Fruit fly (Drosophila melanogaster): ENCODE data around the gene Hexim.

DNA sequence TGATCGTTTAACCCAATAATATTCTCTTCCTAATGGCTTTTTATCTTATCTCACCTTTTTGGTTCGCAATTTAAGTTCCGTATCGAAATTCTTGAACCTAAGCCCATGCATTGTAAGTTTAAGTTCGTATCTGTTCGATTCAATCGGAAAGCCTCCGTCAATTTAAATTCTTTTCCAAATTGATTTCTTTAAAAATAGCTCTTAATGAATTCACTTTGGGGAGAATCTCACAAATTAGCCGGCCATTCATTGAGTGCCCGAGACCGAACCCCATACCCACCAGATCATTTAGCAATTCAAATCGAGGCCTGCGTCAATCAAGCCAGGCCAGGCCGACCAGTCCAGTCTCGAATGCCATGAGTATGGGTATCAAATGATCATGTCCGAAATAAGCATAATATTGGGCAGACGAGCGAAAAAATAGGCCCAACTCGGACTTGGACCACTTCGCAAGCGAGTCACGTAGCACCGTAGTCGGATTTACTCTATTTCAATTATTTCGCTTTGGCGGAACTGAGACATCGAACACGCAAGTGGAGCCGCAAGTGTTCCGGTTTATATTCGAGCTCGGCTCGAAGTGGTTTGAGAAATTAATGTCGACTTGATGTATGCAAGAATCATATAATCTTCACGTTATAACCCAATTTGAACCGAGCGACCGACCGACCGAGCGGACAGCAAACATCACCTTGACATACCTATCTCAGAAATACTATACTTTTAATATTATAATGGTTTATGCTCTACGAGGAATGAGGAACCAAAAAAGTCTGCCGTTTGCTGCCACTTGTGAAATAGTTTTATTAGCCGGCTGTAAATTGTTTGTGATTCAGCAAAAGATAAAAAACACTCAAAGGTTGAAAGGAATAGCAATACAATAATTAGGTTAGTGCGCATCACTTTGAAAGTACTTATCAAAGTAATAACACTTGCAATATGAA lies 48.7 kb downstream of the Hexim start:
- TF ChIP-seq Hr96 (GFP tag; optimal IDR thresholded peaks at IDR 0.05): no peak
- TF ChIP-seq toe (GFP tag; optimal IDR thresholded peaks at IDR 0.05): no peak
- no peak for TF ChIP-seq pad (GFP tag; optimal IDR thresholded peaks at IDR 0.05)
- TF ChIP-seq CG7045 (GFP tag; optimal IDR thresholded peaks at IDR 0.05): no peak
- no peak for TF ChIP-seq cnc (optimal IDR thresholded peaks at IDR 0.05)
- no peak for TF ChIP-seq CG33017 (tag; optimal IDR thresholded peaks at IDR 0.05)
- TF ChIP-seq CG5204 (GFP tag; optimal IDR thresholded peaks at IDR 0.05): no peak
- no peak for TF ChIP-seq tj (GFP tag; optimal IDR thresholded peaks at IDR 0.05)
- TF ChIP-seq Crg-1 (GFP tag; optimal IDR thresholded peaks at IDR 0.05): no peak
- no peak for TF ChIP-seq CG1620 (GFP tag; optimal IDR thresholded peaks at IDR 0.05)
- TF ChIP-seq kay (GFP tag; ENCODE audit: borderline replicate concordance): no peak
- no peak for TF ChIP-seq CG11617 (GFP tag; optimal IDR thresholded peaks at IDR 0.05)
- TF ChIP-seq ovo (GFP tag; optimal IDR thresholded peaks at IDR 0.05): no peak
- no peak for TF ChIP-seq CG7101 (tag; optimal IDR thresholded peaks at IDR 0.05)
